Fruit fly (Drosophila melanogaster): ENCODE data around the gene gammaCOP.
A peak's percentile ranks its signal among the peaks of the same experiment; 100 is the strongest.

The gammaCOP gene

DNA sequence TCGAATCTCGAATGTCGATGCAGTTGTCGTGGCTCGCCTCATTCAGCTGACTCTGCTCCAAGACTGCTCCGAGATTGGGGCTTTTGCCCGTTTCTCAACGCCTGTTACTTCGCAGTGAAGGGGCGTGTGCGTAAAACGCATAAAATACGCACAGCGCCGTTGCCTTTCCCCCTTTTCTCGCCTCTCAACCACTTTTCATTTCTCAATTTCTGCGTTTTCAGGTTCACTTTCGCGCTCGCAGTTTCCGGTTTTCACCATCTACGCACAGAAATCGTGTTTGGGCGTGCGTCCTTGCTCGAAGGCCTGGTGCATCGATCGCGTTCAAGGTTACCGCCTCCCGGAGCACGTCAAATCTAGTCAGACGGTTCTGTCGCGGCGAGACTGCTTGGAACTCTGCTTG lies 12.2 kb upstream of the gammaCOP start:
- TF ChIP-seq pad (GFP tag; optimal IDR thresholded peaks at IDR 0.05) (no peak), ovo (GFP tag; optimal IDR thresholded peaks at IDR 0.05) (no peak), cic (GFP tag; optimal IDR thresholded peaks at IDR 0.05) (no peak), bab1 (GFP tag; optimal IDR thresholded peaks at IDR 0.05) (no peak), kay (GFP tag; ENCODE audit: borderline replicate concordance) (no peak), Hr96 (GFP tag; optimal IDR thresholded peaks at IDR 0.05) (no peak), CG14711 (tag; optimal IDR thresholded peaks at IDR 0.05) (no peak), CG33017 (tag; optimal IDR thresholded peaks at IDR 0.05) (no peak), toe (GFP tag; optimal IDR thresholded peaks at IDR 0.05) (no peak), CG11617 (GFP tag; optimal IDR thresholded peaks at IDR 0.05) (no peak), CG12768 (GFP tag; optimal IDR thresholded peaks at IDR 0.05) (no peak), cnc (optimal IDR thresholded peaks at IDR 0.05) (no peak), tj (GFP tag; optimal IDR thresholded peaks at IDR 0.05) (no peak), CG1620 (GFP tag; optimal IDR thresholded peaks at IDR 0.05) (no peak), Clk (GFP tag; optimal IDR thresholded peaks at IDR 0.05) (no peak), CG7101 (tag; optimal IDR thresholded peaks at IDR 0.05) (no peak)

DNA sequence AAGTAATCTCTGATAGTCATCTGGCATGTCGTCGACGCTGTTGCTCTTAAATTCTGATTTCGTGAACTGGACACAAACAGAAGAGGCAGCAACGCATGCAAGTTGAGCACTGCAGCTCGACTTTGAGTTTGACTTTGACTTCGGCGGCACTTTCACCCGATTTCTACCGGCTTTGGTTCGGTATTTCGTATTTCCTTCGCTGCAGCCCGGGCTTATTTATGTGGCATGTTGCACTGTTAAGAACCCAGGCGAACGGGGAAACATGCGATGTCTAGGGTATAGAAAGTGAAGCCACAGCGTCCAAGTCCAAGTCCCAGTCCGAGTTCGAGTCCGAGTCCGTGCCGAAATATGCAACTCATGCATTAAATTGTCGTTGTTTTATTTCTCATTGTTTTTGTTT lies 7.8 kb upstream of the gammaCOP start:
- TF ChIP-seq bab1 (GFP tag; optimal IDR thresholded peaks at IDR 0.05), result no peak
- TF ChIP-seq cic (GFP tag; optimal IDR thresholded peaks at IDR 0.05), result no peak
- TF ChIP-seq tj (GFP tag; optimal IDR thresholded peaks at IDR 0.05), result no peak
- TF ChIP-seq cnc (optimal IDR thresholded peaks at IDR 0.05), result no peak

DNA sequence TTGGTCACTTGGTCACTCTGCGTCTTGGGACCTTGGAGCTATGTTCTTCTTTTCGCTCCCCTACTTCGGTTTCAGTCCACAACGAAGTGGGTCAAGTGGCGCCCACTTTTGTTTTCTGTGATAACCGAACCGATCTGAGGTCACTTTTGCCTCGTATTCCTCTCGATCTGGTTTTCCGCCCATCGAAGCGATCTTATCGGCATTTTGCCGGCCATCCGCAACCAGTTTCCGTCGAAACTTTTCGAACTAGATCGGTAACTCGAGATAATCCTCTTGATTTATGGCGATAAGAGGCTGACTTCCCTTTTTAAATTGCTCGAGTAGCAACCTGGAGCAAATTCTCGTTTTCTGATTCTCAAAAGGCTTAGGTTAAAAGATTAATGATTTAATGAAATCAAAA lies 7.4 kb upstream of the gammaCOP start:
- TF ChIP-seq CG14711 (tag; optimal IDR thresholded peaks at IDR 0.05) (no peak), CG1620 (GFP tag; optimal IDR thresholded peaks at IDR 0.05) (no peak), Clk (GFP tag; optimal IDR thresholded peaks at IDR 0.05) (no peak), CG5204 (GFP tag; optimal IDR thresholded peaks at IDR 0.05) (no peak), ovo (GFP tag; optimal IDR thresholded peaks at IDR 0.05) (no peak), toe (GFP tag; optimal IDR thresholded peaks at IDR 0.05) (no peak), bab1 (GFP tag; optimal IDR thresholded peaks at IDR 0.05) (no peak), Mnt (GFP tag; optimal IDR thresholded peaks at IDR 0.05) (no peak), Crg-1 (GFP tag; optimal IDR thresholded peaks at IDR 0.05) (no peak), tj (GFP tag; optimal IDR thresholded peaks at IDR 0.05) (no peak), cnc (optimal IDR thresholded peaks at IDR 0.05) (no peak), CG11617 (GFP tag; optimal IDR thresholded peaks at IDR 0.05) (no peak)

DNA sequence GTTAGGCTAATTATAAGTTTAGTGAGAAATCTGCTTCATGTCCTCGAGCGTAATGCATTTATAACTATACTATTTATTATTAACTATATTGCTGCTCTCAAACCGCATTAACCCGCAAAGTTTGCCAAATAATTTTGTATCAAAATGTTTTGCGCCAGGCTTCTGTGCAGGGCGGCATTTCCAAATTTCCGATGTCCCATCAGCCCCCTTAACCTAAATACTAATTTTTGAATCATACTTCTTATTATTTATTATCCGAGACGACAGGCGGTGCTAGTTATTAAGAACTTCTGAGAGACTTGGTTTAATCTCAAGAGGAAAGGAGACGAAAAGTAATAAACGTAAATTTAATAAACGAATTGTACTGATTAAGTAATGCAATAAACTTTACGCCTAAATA lies 6.2 kb upstream of the gammaCOP start:
- TF ChIP-seq CG7045 (GFP tag; optimal IDR thresholded peaks at IDR 0.05) (no peak), tj (GFP tag; optimal IDR thresholded peaks at IDR 0.05) (no peak), bab1 (GFP tag; optimal IDR thresholded peaks at IDR 0.05) (no peak), Hr96 (GFP tag; optimal IDR thresholded peaks at IDR 0.05) (no peak), CG12768 (GFP tag; optimal IDR thresholded peaks at IDR 0.05) (no peak), ovo (GFP tag; optimal IDR thresholded peaks at IDR 0.05) (no peak), CG14711 (tag; optimal IDR thresholded peaks at IDR 0.05) (no peak), CG1620 (GFP tag; optimal IDR thresholded peaks at IDR 0.05) (no peak), Crg-1 (GFP tag; optimal IDR thresholded peaks at IDR 0.05) (no peak), Clk (GFP tag; optimal IDR thresholded peaks at IDR 0.05) (no peak), toe (GFP tag; optimal IDR thresholded peaks at IDR 0.05) (no peak), CG7101 (tag; optimal IDR thresholded peaks at IDR 0.05) (no peak), kay (GFP tag; ENCODE audit: borderline replicate concordance) (no peak), cnc (optimal IDR thresholded peaks at IDR 0.05) (no peak), CG5204 (GFP tag; optimal IDR thresholded peaks at IDR 0.05) (no peak), CG33017 (tag; optimal IDR thresholded peaks at IDR 0.05) (no peak), cic (GFP tag; optimal IDR thresholded peaks at IDR 0.05) (no peak), pad (GFP tag; optimal IDR thresholded peaks at IDR 0.05) (no peak), Mnt (GFP tag; optimal IDR thresholded peaks at IDR 0.05) (no peak)

DNA sequence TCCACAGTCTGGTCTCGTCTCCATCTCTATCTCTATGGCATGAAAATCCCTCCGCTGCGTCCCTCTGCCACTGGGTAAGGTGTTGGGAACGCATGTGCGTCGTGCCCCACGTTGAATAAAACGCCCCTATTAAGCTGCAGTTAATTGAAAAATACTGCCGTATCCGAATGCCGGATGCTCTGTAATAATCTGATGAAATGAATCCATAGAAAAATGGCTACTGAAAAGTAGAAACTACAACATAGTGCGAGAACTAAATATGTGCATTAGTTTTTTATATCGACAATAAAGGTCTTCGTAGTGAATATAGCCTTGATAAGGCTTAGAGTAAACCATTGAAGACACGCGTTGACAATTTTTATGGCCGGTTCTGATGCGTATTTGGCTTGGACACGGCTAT lies 5.2 kb upstream of the gammaCOP start:
- no peak for TF ChIP-seq CG1620 (GFP tag; optimal IDR thresholded peaks at IDR 0.05)
- no peak for TF ChIP-seq Mnt (GFP tag; optimal IDR thresholded peaks at IDR 0.05)
- TF ChIP-seq CG12768 (GFP tag; optimal IDR thresholded peaks at IDR 0.05), result no peak
- no peak for TF ChIP-seq bab1 (GFP tag; optimal IDR thresholded peaks at IDR 0.05)
- TF ChIP-seq ovo (GFP tag; optimal IDR thresholded peaks at IDR 0.05), result no peak
- TF ChIP-seq tj (GFP tag; optimal IDR thresholded peaks at IDR 0.05), result no peak
- TF ChIP-seq toe (GFP tag; optimal IDR thresholded peaks at IDR 0.05), result no peak
- TF ChIP-seq CG33017 (tag; optimal IDR thresholded peaks at IDR 0.05), result no peak
- TF ChIP-seq CG11617 (GFP tag; optimal IDR thresholded peaks at IDR 0.05), result no peak
- no peak for TF ChIP-seq CG7045 (GFP tag; optimal IDR thresholded peaks at IDR 0.05)
- no peak for TF ChIP-seq CG7101 (tag; optimal IDR thresholded peaks at IDR 0.05)

DNA sequence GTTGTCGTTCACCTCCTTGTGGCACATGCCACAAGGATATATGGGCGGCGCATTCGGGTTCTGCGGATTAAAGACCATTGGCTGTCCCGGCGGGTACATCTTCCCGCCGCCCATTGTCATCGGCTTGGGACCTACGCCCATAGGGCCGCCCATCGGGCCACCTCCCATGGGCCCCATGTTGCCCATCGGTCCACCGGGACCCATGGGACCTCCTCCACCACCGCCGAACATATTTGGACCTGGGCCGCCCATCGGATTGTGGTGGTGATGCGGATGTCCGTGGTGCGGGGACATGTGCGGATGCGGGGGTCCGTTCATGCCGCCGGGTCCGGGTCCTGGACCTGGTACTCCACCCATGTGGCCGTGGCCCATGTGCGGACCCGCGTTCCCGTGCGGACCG lies 5.4 kb downstream of the gammaCOP start:
- TF ChIP-seq Mnt (GFP tag; optimal IDR thresholded peaks at IDR 0.05), result no peak

DNA sequence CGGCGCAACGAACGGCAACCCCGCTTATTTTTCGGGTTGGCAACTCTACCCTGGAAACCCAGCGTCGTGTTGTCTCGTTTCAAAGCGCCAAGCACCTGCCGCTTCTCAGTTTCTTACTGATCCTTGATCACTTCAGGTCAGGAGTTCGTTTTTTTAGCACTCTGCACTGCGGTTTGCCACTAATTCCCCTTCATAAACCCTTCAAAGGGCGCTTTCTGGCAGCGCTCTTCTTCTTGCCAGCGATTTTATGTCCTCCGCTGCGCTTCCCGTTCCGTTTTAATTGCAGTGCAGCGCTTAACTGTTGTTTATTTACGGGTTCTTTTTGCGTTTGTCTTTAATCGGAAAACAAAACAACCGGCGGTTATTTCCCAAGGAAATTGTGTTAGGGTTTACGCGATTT lies 8.1 kb downstream of the gammaCOP start:
- no peak for TF ChIP-seq cnc (optimal IDR thresholded peaks at IDR 0.05)
- TF ChIP-seq Clk (GFP tag; optimal IDR thresholded peaks at IDR 0.05), result no peak
- peak; percentile 88 for TF ChIP-seq CG14711 (tag; optimal IDR thresholded peaks at IDR 0.05)

DNA sequence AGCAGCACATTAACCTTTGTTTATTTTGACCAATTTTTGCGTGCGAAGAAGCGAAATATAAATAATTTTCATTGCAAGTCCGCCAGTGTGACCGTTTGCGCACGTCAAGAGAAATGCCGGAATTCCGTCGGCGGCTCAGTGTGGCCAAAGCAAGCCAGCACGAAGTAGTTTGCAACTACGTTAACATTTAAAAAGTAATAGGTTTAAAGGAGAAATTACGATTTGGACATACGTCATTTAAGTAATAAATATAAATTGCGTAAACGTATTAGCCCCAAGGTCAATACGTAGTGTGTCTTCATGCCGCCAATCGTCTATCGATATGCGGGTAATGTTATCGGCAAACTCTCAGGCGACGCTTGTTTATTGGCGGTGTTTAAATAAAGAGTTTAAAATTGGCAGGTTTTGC lies 8.6 kb downstream of the gammaCOP start, which contains the start of the genes pygo and rod:
TSS of gene pygo (minus strand) at position 114 of the 409 bp plus-strand sequence.
TSS of gene rod (plus strand) at position 366 of the 409 bp plus-strand sequence.
- TF ChIP-seq bab1 (GFP tag; optimal IDR thresholded peaks at IDR 0.05) (peak; percentile 42), cnc (optimal IDR thresholded peaks at IDR 0.05) (no peak), CG14711 (tag; optimal IDR thresholded peaks at IDR 0.05) (peak; percentile 41)

Measured in whole organism, adult.